Worm (Caenorhabditis elegans) whole organism, young adult: ENCODE results near the gene dpy-26.

Experiments used
- F49E8.2 ChIP-seq: sonication (generic microtip); optimal IDR thresholded peaks from 3 replicates; lab custom pipeline; 2017; ENCODE audit warnings: missing genetic modification characterization, mild to moderate bottlenecking, missing compliant biosample characterization, antibody characterized with exemption, moderate library complexity; ENCODE audit not compliant: insufficient read depth
- attf-6 ChIP-seq: fragments of 200-800 bp; sonication (Bioruptor generic); IDR thresholded peaks from 2 replicates; pipeline ENCODE4 v1.3.6; 2022; ENCODE audit warnings: missing genetic modification reagents, missing genetic modification characterization, missing compliant biosample characterization
- bed-1 ChIP-seq: fragments of 200-800 bp; sonication (Bioruptor generic); IDR thresholded peaks from 2 replicates; pipeline ENCODE4 v1.3.6; 2022; ENCODE audit warnings: missing genetic modification reagents, missing genetic modification characterization, missing compliant biosample characterization
- efl-1 ChIP-seq: fragments of 150-350 bp; optimal IDR thresholded peaks from 2 replicates; lab custom pipeline; 2014; ENCODE audit warnings: missing biosample characterization, missing genetic modification reagents, missing genetic modification characterization
- gei-17 ChIP-seq: fragments of 200-800 bp; sonication (Bioruptor generic); optimal IDR thresholded peaks from 2 replicates; lab custom pipeline; 2018; ENCODE audit warnings: mild to moderate bottlenecking, missing genetic modification characterization, missing compliant biosample characterization
- let-526 ChIP-seq: fragments of 200-800 bp; sonication (Bioruptor generic); IDR thresholded peaks from 2 replicates; pipeline ENCODE4 v1.3.6; 2022; ENCODE audit warnings: missing genetic modification reagents, missing genetic modification characterization, missing compliant biosample characterization
- pha-4 ChIP-seq: fragments of 150-350 bp; sonication (generic microtip); optimal IDR thresholded peaks from 2 replicates; lab custom pipeline; 2014; ENCODE audit warnings: missing biosample characterization, missing genetic modification reagents, missing genetic modification characterization
- sea-2 ChIP-seq: fragments of 200-800 bp; sonication (Bioruptor generic); IDR thresholded peaks from 2 replicates; pipeline ENCODE4 v1.3.6; 2022; ENCODE audit warnings: missing genetic modification characterization, missing compliant biosample characterization
- unc-130 ChIP-seq: sonication (generic microtip); optimal IDR thresholded peaks from 2 replicates; lab custom pipeline; 2016; ENCODE audit warnings: missing genetic modification reagents, missing genetic modification characterization, missing compliant biosample characterization

ce11 chrIV:12435442-12435841 is 15.7 kb downstream of the dpy-26 start, which contains the start of gene irg-4:
- TF ChIP-seq unc-130 (GFP tag; lab: Kevin White, UChicago) (no peak), bed-1 (GFP tag; lab: Robert Waterston, UW) (no peak), let-526 (GFP tag; lab: Robert Waterston, UW) (no peak), attf-6 (GFP tag; lab: Robert Waterston, UW) (no peak), gei-17 (no peak), F49E8.2 (tag; lab: Kevin White, UChicago) (no peak), pha-4 (no peak), sea-2 (GFP tag; lab: Robert Waterston, UW) (no peak), efl-1 (GFP tag; lab: Kevin White, UChicago) (no peak)
